Fruit fly (Drosophila melanogaster): ENCODE data around the gene Orp8.

The Orp8 gene

dm6 chr3R:20280518-20280981 is 28.6 kb upstream of the Orp8 start:
- no peak for TF ChIP-seq CG17801 (GFP tag; optimal IDR thresholded peaks at IDR 0.05; ENCODE audit: partially characterized antibody)

- no peak for TF ChIP-seq CG17801 (GFP tag; optimal IDR thresholded peaks at IDR 0.05; ENCODE audit: partially characterized antibody)
Measured at dm6 chr3R:20282103-20282502, 27.0 kb upstream of the Orp8 start.

DNA sequence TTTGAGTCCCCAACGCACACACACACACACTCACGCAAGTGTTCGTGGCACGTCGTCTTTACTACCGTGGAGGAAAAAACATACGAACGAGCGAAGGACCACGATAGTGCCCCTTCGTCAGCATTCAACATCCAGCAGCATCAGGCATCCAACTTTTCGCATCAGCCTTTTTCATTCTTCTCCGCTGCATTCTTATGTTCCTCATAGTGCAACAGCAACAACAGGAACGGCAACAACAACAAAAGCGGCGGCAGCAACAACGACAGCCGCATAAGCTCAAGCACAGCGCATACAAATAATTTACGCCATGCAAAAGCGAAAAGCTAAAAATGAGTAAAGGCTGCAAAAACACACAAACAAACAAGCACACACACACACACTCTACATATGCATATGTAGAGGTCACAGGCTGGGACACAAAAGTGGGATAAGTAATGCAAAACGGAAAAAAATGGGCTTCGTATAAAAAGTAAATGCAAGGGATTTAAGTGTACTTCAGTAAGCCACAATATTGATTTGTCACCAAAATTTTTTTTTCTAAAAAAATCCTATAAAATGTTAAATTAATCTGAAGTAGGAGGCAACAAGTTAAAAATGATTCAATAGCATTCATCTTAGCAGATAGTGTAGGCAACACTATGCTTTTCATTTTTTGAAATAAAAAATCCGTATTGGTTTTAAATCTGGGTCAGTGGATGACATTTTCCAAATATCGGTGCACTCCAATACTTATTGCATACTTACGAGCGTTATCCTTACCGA is 26.2 kb upstream of the Orp8 start:
- TF ChIP-seq CG17801 (GFP tag; optimal IDR thresholded peaks at IDR 0.05; ENCODE audit: partially characterized antibody), result no peak

dm6 chr3R:20283531-20284139 is 25.5 kb upstream of the Orp8 start:
- TF ChIP-seq CG17801 (GFP tag; optimal IDR thresholded peaks at IDR 0.05; ENCODE audit: partially characterized antibody), result no peak

dm6 chr3R:20284140-20284911 is 24.8 kb upstream of the Orp8 start:
- TF ChIP-seq CG17801 (GFP tag; optimal IDR thresholded peaks at IDR 0.05; ENCODE audit: partially characterized antibody), result peak; percentile 43

- TF ChIP-seq CG17801 (GFP tag; optimal IDR thresholded peaks at IDR 0.05; ENCODE audit: partially characterized antibody), result no peak
Measured at dm6 chr3R:20285678-20286449, 23.3 kb upstream of the Orp8 start.

- no peak for TF ChIP-seq CG17801 (GFP tag; optimal IDR thresholded peaks at IDR 0.05; ENCODE audit: partially characterized antibody)
Measured at dm6 chr3R:20286758-20287157, 22.4 kb upstream of the Orp8 start.

- TF ChIP-seq CG17801 (GFP tag; optimal IDR thresholded peaks at IDR 0.05; ENCODE audit: partially characterized antibody), result no peak
Measured at dm6 chr3R:20288069-20288468, 21.1 kb upstream of the Orp8 start.

dm6 chr3R:20288564-20288963 is 20.6 kb upstream of the Orp8 start:
- TF ChIP-seq CG17801 (GFP tag; optimal IDR thresholded peaks at IDR 0.05; ENCODE audit: partially characterized antibody), result no peak

- TF ChIP-seq CG17801 (GFP tag; optimal IDR thresholded peaks at IDR 0.05; ENCODE audit: partially characterized antibody), result no peak
Measured at dm6 chr3R:20291106-20291505, 18.0 kb upstream of the Orp8 start.

- TF ChIP-seq CG17801 (GFP tag; optimal IDR thresholded peaks at IDR 0.05; ENCODE audit: partially characterized antibody), result no peak
Measured at dm6 chr3R:20291594-20291993, 17.6 kb upstream of the Orp8 start.

DNA sequence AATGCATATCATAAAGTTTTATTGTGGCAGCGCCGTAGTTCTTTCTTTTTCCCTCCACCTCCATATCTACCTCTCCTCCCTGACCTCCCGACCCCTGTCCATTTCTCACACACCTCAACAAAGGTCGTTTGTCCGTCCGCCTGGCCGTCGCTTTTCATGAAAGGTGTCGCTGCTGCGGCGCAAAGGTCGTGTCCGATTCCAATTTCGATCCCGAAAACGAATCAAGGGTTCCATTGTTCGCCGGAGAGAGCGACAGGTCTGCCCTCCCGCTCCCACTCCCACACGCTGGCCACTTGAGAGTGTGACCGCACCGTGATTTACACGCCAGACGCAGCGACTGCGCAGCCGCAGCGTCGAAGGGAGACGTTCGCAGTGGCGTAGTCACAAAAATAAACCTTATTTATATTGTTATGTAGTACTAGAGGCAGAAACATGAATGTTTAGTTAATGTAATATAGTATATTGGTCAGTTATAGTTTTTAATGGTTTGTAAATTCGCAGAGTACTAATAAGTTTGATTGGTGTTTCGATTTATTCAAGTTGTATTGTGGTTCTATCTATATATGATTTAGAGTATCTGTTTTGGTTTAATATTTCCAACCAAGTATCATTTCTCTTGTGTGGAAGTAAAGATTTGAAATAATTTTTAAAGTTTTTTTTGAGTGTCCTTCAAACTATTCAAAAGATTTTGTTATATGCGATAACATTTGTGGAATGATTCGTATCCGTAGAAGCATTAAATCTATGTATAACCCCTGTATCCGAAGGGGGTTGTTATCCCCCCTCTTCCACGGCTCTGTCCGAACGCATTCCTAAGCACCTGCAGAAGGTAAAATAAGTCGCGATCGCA is 16.9 kb upstream of the Orp8 start:
- peak; percentile 14 for TF ChIP-seq CG17801 (GFP tag; optimal IDR thresholded peaks at IDR 0.05; ENCODE audit: partially characterized antibody)

DNA sequence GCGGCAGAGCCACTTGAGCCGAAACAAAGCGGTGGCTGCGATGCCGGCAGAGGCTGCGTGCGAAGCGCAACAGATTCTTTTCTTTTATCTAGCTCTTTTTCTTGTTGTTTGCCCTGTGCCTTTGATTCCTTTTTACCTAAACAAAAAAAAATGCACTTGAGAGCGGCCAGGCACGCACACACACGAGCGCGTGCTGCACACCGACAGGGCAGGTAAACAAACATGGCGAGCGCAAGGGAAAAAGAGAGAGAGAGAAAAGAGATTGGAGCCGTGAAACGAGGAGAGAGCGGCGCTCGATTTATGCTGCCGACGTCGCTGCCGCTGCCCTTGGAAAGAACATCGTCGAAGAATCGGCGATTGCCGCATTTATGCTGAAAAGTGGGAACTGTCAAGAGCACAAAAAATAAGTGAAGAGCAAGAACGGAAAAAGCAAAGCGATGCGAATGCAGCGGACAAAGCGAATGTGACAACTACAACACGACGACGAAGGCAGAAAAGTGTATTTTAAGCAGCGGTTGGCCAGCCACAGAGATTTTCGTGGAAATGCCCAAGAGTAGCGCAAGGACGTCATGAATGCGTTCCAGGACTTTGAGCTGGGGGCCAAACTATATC is 16.2 kb upstream of the Orp8 start:
- TF ChIP-seq CG17801 (GFP tag; optimal IDR thresholded peaks at IDR 0.05; ENCODE audit: partially characterized antibody), result no peak

DNA sequence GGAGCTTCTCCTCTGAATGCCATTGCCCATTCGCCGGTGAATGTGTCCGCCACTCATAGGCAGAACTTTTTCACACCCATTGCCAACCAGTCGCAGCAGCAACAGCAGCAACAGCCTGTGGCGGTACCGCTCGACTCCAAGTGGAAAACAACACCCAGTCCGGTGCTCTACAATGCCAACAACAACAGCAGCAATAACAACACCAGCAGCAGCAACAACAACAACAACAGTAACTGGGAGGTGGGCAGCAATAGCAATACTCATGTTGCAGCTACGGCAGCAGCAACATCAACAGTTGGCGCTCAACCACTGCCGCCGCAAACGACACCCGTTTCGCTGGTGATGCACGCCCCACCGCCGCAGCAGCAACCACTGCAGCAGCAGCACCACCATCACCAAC is 15.5 kb upstream of the Orp8 start:
- TF ChIP-seq CG17801 (GFP tag; optimal IDR thresholded peaks at IDR 0.05; ENCODE audit: partially characterized antibody), result no peak
